Worm (Caenorhabditis elegans): Measurements from ENCODE around the gene nhr-188.

Gene nhr-188

ce11 chrV:3832103-3832502 lies 25.6 kb downstream of the nhr-188 start:
- TF ChIP-seq aha-1 (tag; optimal IDR thresholded peaks at IDR 0.05): no peak
- no peak for TF ChIP-seq pqm-1 (tag; optimal IDR thresholded peaks at IDR 0.05)

ce11 chrV:3831616-3832015 lies 26.0 kb downstream of the nhr-188 start, which contains the start of gene H10D18.5:
Gene H10D18.5 (minus strand): TSS chrV:3831716.
- no peak for TF ChIP-seq sox-4 (tag; optimal IDR thresholded peaks at IDR 0.05)
- TF ChIP-seq nhr-85 (tag): peak; percentile 17
- no peak for TF ChIP-seq elt-2 (tag; optimal IDR thresholded peaks at IDR 0.05)
- TF ChIP-seq tlp-1 (tag; optimal IDR thresholded peaks at IDR 0.05): no peak
- TF ChIP-seq skn-1 (tag; optimal IDR thresholded peaks at IDR 0.05): no peak

- TF ChIP-seq pqm-1 (tag; optimal IDR thresholded peaks at IDR 0.05) (no peak), lin-35 (GFP tag; optimal IDR thresholded peaks at IDR 0.05) (no peak), nhr-237 (tag; optimal IDR thresholded peaks at IDR 0.05) (no peak), mab-9 (GFP tag; IDR thresholded peaks at IDR 0.05) (no peak), nhr-12 (tag; optimal IDR thresholded peaks at IDR 0.05) (no peak), lin-14 (GFP tag; optimal IDR thresholded peaks at IDR 0.05) (no peak), zip-4 (GFP tag; optimal IDR thresholded peaks at IDR 0.05) (no peak)
Measured at ce11 chrV:3825190-3825589, 32.5 kb downstream of the nhr-188 start.

ce11 chrV:3820875-3821274 lies 36.8 kb downstream of the nhr-188 start:
- peak; percentile 15 for TF ChIP-seq nhr-85 (tag)
- TF ChIP-seq fkh-4 (tag; optimal IDR thresholded peaks at IDR 0.05; ENCODE audit: borderline replicate concordance): peak; percentile 88
- peak; percentile 91 for TF ChIP-seq dsc-1 (tag; optimal IDR thresholded peaks at IDR 0.05)
- no peak for TF ChIP-seq irx-1 (tag; optimal IDR thresholded peaks at IDR 0.05)

ce11 chrV:3814938-3815337 lies 42.7 kb downstream of the nhr-188 start, which contains the start of gene H10D18.1:
Gene H10D18.1 (plus strand): TSS chrV:3815214.
- TF ChIP-seq ztf-11 (tag; optimal IDR thresholded peaks at IDR 0.05): no peak
- TF ChIP-seq nhr-19 (GFP tag; conservative IDR thresholded peaks at IDR 0.05): no peak
- TF ChIP-seq swsn-7 (tag; optimal IDR thresholded peaks at IDR 0.05): peak; percentile 7
- no peak for TF ChIP-seq sptf-1 (tag; optimal IDR thresholded peaks at IDR 0.05)
- TF ChIP-seq pax-3 (tag; optimal IDR thresholded peaks at IDR 0.05): peak; percentile 43
- TF ChIP-seq nhr-28 (tag; optimal IDR thresholded peaks at IDR 0.05): no peak
- no peak for TF ChIP-seq unc-130 (tag; optimal IDR thresholded peaks at IDR 0.05)
- TF ChIP-seq fkh-8 (tag; optimal IDR thresholded peaks at IDR 0.05): peak; percentile 83
- TF ChIP-seq ztf-4 (tag; optimal IDR thresholded peaks at IDR 0.05): no peak
- TF ChIP-seq C16A3.4 (tag; optimal IDR thresholded peaks at IDR 0.05): no peak
- TF ChIP-seq lin-15B (tag; optimal IDR thresholded peaks at IDR 0.05): no peak
- TF ChIP-seq mab-9 (GFP tag; IDR thresholded peaks at IDR 0.05): no peak
- peak; percentile 6 for TF ChIP-seq mep-1 (tag; optimal IDR thresholded peaks at IDR 0.05)
- TF ChIP-seq snu-23 (GFP tag; optimal IDR thresholded peaks at IDR 0.05): peak; percentile 7
- TF ChIP-seq nhr-77 (tag; optimal IDR thresholded peaks at IDR 0.05): no peak
- TF ChIP-seq nhr-71 (tag; optimal IDR thresholded peaks at IDR 0.05): peak; percentile 51
- TF ChIP-seq elt-3 (tag; optimal IDR thresholded peaks at IDR 0.05): no peak
- no peak for TF ChIP-seq mdl-1 (tag; optimal IDR thresholded peaks at IDR 0.05)
- peak; percentile 77 for TF ChIP-seq dsc-1 (tag; optimal IDR thresholded peaks at IDR 0.05)
- TF ChIP-seq tlp-1 (tag; optimal IDR thresholded peaks at IDR 0.05): no peak
- TF ChIP-seq egl-13 (tag; optimal IDR thresholded peaks at IDR 0.05): peak; percentile 43
- TF ChIP-seq nhr-47 (tag; optimal IDR thresholded peaks at IDR 0.05): peak; percentile 48
- TF ChIP-seq unc-86 (tag; optimal IDR thresholded peaks at IDR 0.05): peak; percentile 20
- no peak for TF ChIP-seq aly-2 (tag; optimal IDR thresholded peaks at IDR 0.05)
- no peak for TF ChIP-seq ets-5 (GFP tag; IDR thresholded peaks at IDR 0.05)
- TF ChIP-seq egl-27 (tag; optimal IDR thresholded peaks at IDR 0.05): no peak
- TF ChIP-seq pag-3 (tag; optimal IDR thresholded peaks at IDR 0.05; ENCODE audit: borderline replicate concordance, insufficient read depth): no peak
- no peak for TF ChIP-seq hlh-17 (GFP tag; optimal IDR thresholded peaks at IDR 0.05; ENCODE audit: borderline replicate concordance)
- TF ChIP-seq sup-37 (GFP tag; optimal IDR thresholded peaks at IDR 0.05): no peak
- TF ChIP-seq aha-1 (tag; optimal IDR thresholded peaks at IDR 0.05): no peak
- peak; percentile 5 for TF ChIP-seq fos-1 (tag; optimal IDR thresholded peaks at IDR 0.05)
- no peak for TF ChIP-seq nhr-11 (tag; optimal IDR thresholded peaks at IDR 0.05)
- peak; percentile 67 for TF ChIP-seq lin-14 (GFP tag; optimal IDR thresholded peaks at IDR 0.05)
- TF ChIP-seq efl-1 (optimal IDR thresholded peaks at IDR 0.05): no peak
- TF ChIP-seq efl-1 (GFP tag; optimal IDR thresholded peaks at IDR 0.05 in 1 of 2): no peak
- no peak for TF ChIP-seq lin-35 (GFP tag; optimal IDR thresholded peaks at IDR 0.05)

Measured in whole organism, L1 larva.